Worm (Caenorhabditis elegans): ENCODE data around the gene F56D6.19.

DNA sequence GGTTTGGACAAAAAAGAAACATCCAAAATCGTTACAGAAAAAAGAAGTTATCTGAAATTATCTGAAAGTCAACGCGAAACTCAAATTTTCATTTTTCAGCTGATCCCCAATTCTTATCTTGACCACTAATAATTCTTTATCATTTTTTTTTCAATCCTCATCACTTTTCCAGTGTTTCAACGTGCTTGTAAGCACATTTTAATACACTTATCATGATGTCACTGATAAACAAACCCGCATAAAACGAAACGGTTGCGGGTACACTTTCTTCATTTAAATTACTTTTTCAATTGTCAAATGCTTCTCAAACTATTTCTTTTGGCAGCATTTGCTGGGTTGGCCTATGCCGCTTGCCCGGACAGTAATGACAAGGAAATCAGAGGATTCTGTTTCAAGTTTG, 7.3 kb downstream of the F56D6.19 start, which contains the start of gene clec-67:
- no peak for TF ChIP-seq dao-5 (tag; optimal IDR thresholded peaks at IDR 0.05)
- TF ChIP-seq him-1 (tag; optimal IDR thresholded peaks at IDR 0.05), result no peak
- no peak for TF ChIP-seq W03F9.2 (tag; optimal IDR thresholded peaks at IDR 0.05)
